Worm (Caenorhabditis elegans): ENCODE measurements around the gene polq-1.

polq-1 gene

ce11 chrIII:5785273-5785929 lies 17.6 kb downstream of the polq-1 start, which contains the start of gene Y37B11A.3 (continued):
- TF ChIP-seq sup-37 (GFP tag; optimal IDR thresholded peaks at IDR 0.05), result no peak
- TF ChIP-seq ceh-63 (GFP tag; optimal IDR thresholded peaks at IDR 0.05), result no peak
- TF ChIP-seq hlh-4 (tag; optimal IDR thresholded peaks at IDR 0.05), result no peak
- TF ChIP-seq mep-1 (tag; optimal IDR thresholded peaks at IDR 0.05), result peak; percentile 85
- TF ChIP-seq ets-5 (GFP tag; IDR thresholded peaks at IDR 0.05), result no peak
- TF ChIP-seq aly-2 (tag; optimal IDR thresholded peaks at IDR 0.05), result peak; percentile 76
- peak; percentile 61 for TF ChIP-seq F16B12.6 (tag; optimal IDR thresholded peaks at IDR 0.05)
- TF ChIP-seq nhr-71 (tag; optimal IDR thresholded peaks at IDR 0.05), result peak; percentile 88
- TF ChIP-seq mef-2 (tag; optimal IDR thresholded peaks at IDR 0.05), result no peak
- peak in 1 of 2 experiments; percentile 51 for TF ChIP-seq ztf-11 (tag; optimal IDR thresholded peaks at IDR 0.05)
- no peak for TF ChIP-seq ztf-4 (tag; optimal IDR thresholded peaks at IDR 0.05)
- TF ChIP-seq ceh-88 (GFP tag; IDR thresholded peaks at IDR 0.05), result no peak
- peak; percentile 59 for TF ChIP-seq lir-3 (tag; optimal IDR thresholded peaks at IDR 0.05; ENCODE audit: poor library complexity)
- TF ChIP-seq ceh-8 (GFP tag; optimal IDR thresholded peaks at IDR 0.05), result peak; percentile 73
- no peak for TF ChIP-seq alr-1 (tag; optimal IDR thresholded peaks at IDR 0.05; ENCODE audit: borderline replicate concordance)
- TF ChIP-seq fos-1 (tag; optimal IDR thresholded peaks at IDR 0.05), result no peak
- TF ChIP-seq rnt-1 (tag; optimal IDR thresholded peaks at IDR 0.05), result peak; percentile 90
- TF ChIP-seq unc-86 (tag; optimal IDR thresholded peaks at IDR 0.05), result peak; percentile 67
- peak; percentile 87 for TF ChIP-seq lin-14 (GFP tag; optimal IDR thresholded peaks at IDR 0.05)
- TF ChIP-seq nhr-76 (tag; optimal IDR thresholded peaks at IDR 0.05), result no peak
- no peak for TF ChIP-seq C34B4.2 (tag; optimal IDR thresholded peaks at IDR 0.05)
- TF ChIP-seq tlp-1 (tag; optimal IDR thresholded peaks at IDR 0.05), result no peak
- peak; percentile 86 for TF ChIP-seq nhr-19 (GFP tag; conservative IDR thresholded peaks at IDR 0.05)
- peak; percentile 77 for TF ChIP-seq xbp-1 (tag; optimal IDR thresholded peaks at IDR 0.05)
- peak; percentile 62 for TF ChIP-seq mab-9 (GFP tag; IDR thresholded peaks at IDR 0.05)
- TF ChIP-seq lsy-2 (tag; optimal IDR thresholded peaks at IDR 0.05), result peak; percentile 81 to 83
- peak; percentile 78 for TF ChIP-seq dsc-1 (tag; optimal IDR thresholded peaks at IDR 0.05)
- peak; percentile 89 for TF ChIP-seq nhr-47 (tag; optimal IDR thresholded peaks at IDR 0.05)
- TF ChIP-seq snpc-4 (tag; optimal IDR thresholded peaks at IDR 0.05), result peak; percentile 70
- TF ChIP-seq elt-3 (tag; optimal IDR thresholded peaks at IDR 0.05), result peak in 2 of 6 experiments; percentile 54 to 67
- peak; percentile 71 for TF ChIP-seq lin-15B (tag; optimal IDR thresholded peaks at IDR 0.05)
- TF ChIP-seq ceh-90 (tag; optimal IDR thresholded peaks at IDR 0.05), result no peak
- peak; percentile 75 for TF ChIP-seq nhr-90 (tag; optimal IDR thresholded peaks at IDR 0.05; ENCODE audit: poor library complexity)
- TF ChIP-seq fkh-4 (tag; optimal IDR thresholded peaks at IDR 0.05; ENCODE audit: borderline replicate concordance), result peak; percentile 36
- TF ChIP-seq lin-39 (tag; optimal IDR thresholded peaks at IDR 0.05), result peak; percentile 20
- TF ChIP-seq egl-13 (tag; optimal IDR thresholded peaks at IDR 0.05), result peak; percentile 9
- peak; percentile 76 for TF ChIP-seq lin-13 (GFP tag; optimal IDR thresholded peaks at IDR 0.05)
- no peak for TF ChIP-seq sptf-1 (tag; optimal IDR thresholded peaks at IDR 0.05)
- TF ChIP-seq pax-3 (tag; optimal IDR thresholded peaks at IDR 0.05), result peak; percentile 71
- no peak for TF ChIP-seq unc-62 (GFP tag; optimal IDR thresholded peaks at IDR 0.05)
- no peak for TF ChIP-seq ces-1 (GFP tag; optimal IDR thresholded peaks at IDR 0.05)
- TF ChIP-seq aha-1 (tag; optimal IDR thresholded peaks at IDR 0.05), result no peak
- TF ChIP-seq unc-30 (tag; optimal IDR thresholded peaks at IDR 0.05), result no peak
- TF ChIP-seq nhr-85 (tag), result peak; percentile 88
- TF ChIP-seq unc-98 (GFP tag; IDR thresholded peaks at IDR 0.05), result peak; percentile 11; the same call in 1 of the 2 replicates
